Fruit fly (Drosophila melanogaster): ENCODE data around the gene CG9588.

Gene CG9588

DNA sequence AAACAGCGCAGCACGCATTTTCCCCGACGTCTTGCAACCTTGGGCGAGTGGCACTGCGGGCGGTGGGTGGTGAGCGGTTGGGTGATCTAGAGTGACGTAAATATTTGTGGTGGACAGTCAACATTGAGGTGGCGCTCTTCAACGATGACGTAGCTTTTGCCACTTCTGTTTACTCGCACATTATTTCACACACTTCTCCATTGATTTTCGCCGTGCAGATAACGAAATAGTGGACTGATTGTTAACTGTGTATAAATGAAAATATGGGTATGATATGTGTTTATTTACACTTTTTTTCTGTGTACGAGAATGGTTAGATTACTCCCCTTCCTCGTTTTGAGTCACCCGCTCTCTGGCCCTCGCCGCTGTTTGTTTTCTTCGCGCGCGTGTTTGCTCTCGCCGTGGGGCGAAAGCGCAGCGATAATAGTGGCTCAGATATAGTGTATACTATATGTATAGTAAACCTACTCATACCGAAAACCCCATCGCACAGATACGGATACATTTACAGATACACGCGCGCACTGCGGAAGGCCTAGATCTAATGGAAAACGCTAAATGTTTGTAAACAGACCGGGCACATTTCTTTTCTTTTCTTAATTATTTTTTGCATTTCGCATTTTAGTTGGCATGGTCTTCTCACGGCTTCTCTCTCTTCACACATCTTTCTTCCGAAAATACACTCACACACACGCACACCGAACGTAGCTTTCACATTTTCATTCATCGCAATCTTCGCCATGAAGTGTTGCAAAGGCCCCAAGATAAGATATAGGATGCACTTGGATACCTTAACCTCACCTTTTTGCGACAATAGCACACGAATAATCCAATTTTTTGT, 10.1 kb upstream of the CG9588 start, which contains the start of gene omd (continued):
- no peak for TF ChIP-seq Hr78 (GFP tag; optimal IDR thresholded peaks at IDR 0.05)
- TF ChIP-seq lov (optimal IDR thresholded peaks at IDR 0.05): no peak
- TF ChIP-seq lov (GFP tag; IDR thresholded peaks at IDR 0.05): peak; percentile 80
- TF ChIP-seq CG6791 (GFP tag; IDR thresholded peaks at IDR 0.05; ENCODE audit: partially characterized antibody): no peak
- 0 out of 2 replicates have a peak, but pooled peaks have one; percentile 12 for TF ChIP-seq Drgx (GFP tag; IDR thresholded peaks at IDR 0.05)
- no peak for TF ChIP-seq CG4404 (GFP tag; IDR thresholded peaks at IDR 0.05)
- TF ChIP-seq CG4820 (GFP tag; optimal IDR thresholded peaks at IDR 0.05): peak; percentile 23
- peak; percentile 75 for TF ChIP-seq ara (GFP tag; IDR thresholded peaks at IDR 0.05)
- TF ChIP-seq vfl (GFP tag; optimal IDR thresholded peaks at IDR 0.05): peak; percentile 12
- peak; percentile 17 for TF ChIP-seq CG9609 (GFP tag; optimal IDR thresholded peaks at IDR 0.05)
- TF ChIP-seq CG14050 (GFP tag; IDR thresholded peaks at IDR 0.05): peak; percentile 26; the same call in 1 of the 3 replicates
- TF ChIP-seq bcd (GFP tag; optimal IDR thresholded peaks at IDR 0.05): peak; percentile 70
- peak; percentile 64 for TF ChIP-seq Hsf (GFP tag; optimal IDR thresholded peaks at IDR 0.05)
- TF ChIP-seq Fer1 (GFP tag; optimal IDR thresholded peaks at IDR 0.05): peak; percentile 78
- no peak for TF ChIP-seq CG17361 (GFP tag; IDR thresholded peaks at IDR 0.05)
- TF ChIP-seq CG2202 (tag; optimal IDR thresholded peaks at IDR 0.05): peak; percentile 69
- TF ChIP-seq slp2 (GFP tag; optimal IDR thresholded peaks at IDR 0.05): no peak
- TF ChIP-seq CG3065 (GFP tag; optimal IDR thresholded peaks at IDR 0.05): peak; percentile 27
- peak; percentile 47; the same call in 1 of the 2 replicates for TF ChIP-seq gsb (GFP tag; IDR thresholded peaks at IDR 0.05)
- TF ChIP-seq CG10274 (GFP tag; optimal IDR thresholded peaks at IDR 0.05): peak; percentile 55
- no peak for TF ChIP-seq fd96Cb (tag; optimal IDR thresholded peaks at IDR 0.05)
- no peak for TF ChIP-seq CG31388 (GFP tag; optimal IDR thresholded peaks at IDR 0.05)
- TF ChIP-seq CG5245 (GFP tag; optimal IDR thresholded peaks at IDR 0.05): peak; percentile 33
- TF ChIP-seq CrebB (tag; optimal IDR thresholded peaks at IDR 0.05): peak; percentile 89
- TF ChIP-seq Usf (GFP tag; optimal IDR thresholded peaks at IDR 0.05): peak; percentile 24
- TF ChIP-seq nerfin-2 (GFP tag; IDR thresholded peaks at IDR 0.05; ENCODE audit: partially characterized antibody): no peak
- peak; percentile 69 for TF ChIP-seq CG8944 (GFP tag; optimal IDR thresholded peaks at IDR 0.05)
- TF ChIP-seq Lpt (GFP tag; optimal IDR thresholded peaks at IDR 0.05): no peak
- TF ChIP-seq CG3847 (GFP tag; IDR thresholded peaks at IDR 0.05): 0 out of 2 replicates have a peak, but pooled peaks have one; percentile 15
- peak; percentile 56 for TF ChIP-seq slbo (GFP tag; IDR thresholded peaks at IDR 0.05)
- TF ChIP-seq HmgD (GFP tag; optimal IDR thresholded peaks at IDR 0.05): peak; percentile 9
- no peak for TF ChIP-seq CG15514 (GFP tag; optimal IDR thresholded peaks at IDR 0.05)
- no peak for TF ChIP-seq CkIIα-i1 (GFP tag; IDR thresholded peaks at IDR 0.05)
- peak; percentile 48 for TF ChIP-seq crc (GFP tag; optimal IDR thresholded peaks at IDR 0.05)
- no peak for TF ChIP-seq so (GFP tag; IDR thresholded peaks at IDR 0.05)
- TF ChIP-seq CG31441 (GFP tag; IDR thresholded peaks at IDR 0.05): no peak
- TF ChIP-seq CG17328 (GFP tag; IDR thresholded peaks at IDR 0.05): peak; percentile 51
- peak; percentile 5 for TF ChIP-seq CG18476 (GFP tag; optimal IDR thresholded peaks at IDR 0.05)
- no peak for TF ChIP-seq ab (GFP tag; optimal IDR thresholded peaks at IDR 0.05)
- peak; percentile 6 for TF ChIP-seq tup (GFP tag; optimal IDR thresholded peaks at IDR 0.05)
- TF ChIP-seq D19B (GFP tag; optimal IDR thresholded peaks at IDR 0.05): no peak
- peak; percentile 49 for TF ChIP-seq CHES-1-like (GFP tag; optimal IDR thresholded peaks at IDR 0.05)
- 0 out of 2 replicates have a peak, but pooled peaks have one; percentile 18 for TF ChIP-seq E2f2 (GFP tag; IDR thresholded peaks at IDR 0.05)
- TF ChIP-seq tin (GFP tag; optimal IDR thresholded peaks at IDR 0.05): peak; percentile 6
- TF ChIP-seq Sry-β (GFP tag; optimal IDR thresholded peaks at IDR 0.05): peak; percentile 32
- no peak for TF ChIP-seq pan (optimal IDR thresholded peaks at IDR 0.05)
- peak in 1 of 2 experiments; percentile 43 for TF ChIP-seq pan (GFP tag; optimal IDR thresholded peaks at IDR 0.05 in 1 of 2, IDR thresholded peaks at IDR 0.05 in 1 of 2)
- peak; percentile 53 for TF ChIP-seq wdn (GFP tag; IDR thresholded peaks at IDR 0.05)
- TF ChIP-seq Camta (GFP tag; optimal IDR thresholded peaks at IDR 0.05): peak; percentile 68
- peak; percentile 19 for TF ChIP-seq Sox102F (GFP tag; optimal IDR thresholded peaks at IDR 0.05)
